Worm (Caenorhabditis elegans) whole organism, young adult: ENCODE data around the gene ttr-44.

Experiments used
- B0019.2 ChIP-seq: fragments of 200-800 bp; sonication (Bioruptor generic); conservative IDR thresholded peaks from 2 replicates; pipeline ENCODE4 v1.3.6; 2022; ENCODE audit warnings: missing genetic modification reagents, missing genetic modification characterization, missing compliant biosample characterization
- B0336.3 ChIP-seq: fragments of 200-800 bp; sonication (Bioruptor generic); IDR thresholded peaks from 2 replicates; pipeline ENCODE4 v1.3.6; 2022; ENCODE audit warnings: missing genetic modification characterization, missing compliant biosample characterization
- C17E4.6 ChIP-seq: fragments of 200-800 bp; sonication (Bioruptor generic); IDR thresholded peaks from 2 replicates; pipeline ENCODE4 v1.3.6; 2022; ENCODE audit warnings: missing genetic modification reagents, missing genetic modification characterization, missing compliant biosample characterization
- D2030.7 ChIP-seq: fragments of 200-800 bp; sonication (Bioruptor generic); IDR thresholded peaks from 2 replicates; pipeline ENCODE4 v1.3.6; 2022; ENCODE audit warnings: missing genetic modification reagents, missing genetic modification characterization, missing compliant biosample characterization
- F10E7.11 ChIP-seq: sonication (generic microtip); optimal IDR thresholded peaks from 2 replicates; lab custom pipeline; 2017; ENCODE audit warnings: mild to moderate bottlenecking, missing genetic modification characterization, moderate library complexity, missing compliant biosample characterization
- F37B4.10 ChIP-seq: fragments of 200-800 bp; sonication (Bioruptor generic); IDR thresholded peaks from 2 replicates; pipeline ENCODE4 v1.3.6; 2022; ENCODE audit warnings: missing genetic modification characterization, missing compliant biosample characterization
- F52B5.7 ChIP-seq: sonication (generic microtip); optimal IDR thresholded peaks from 2 replicates; lab custom pipeline; 2016; ENCODE audit warnings: mild to moderate bottlenecking, missing genetic modification characterization, missing compliant biosample characterization
- F57A8.1 ChIP-seq: fragments of 200-800 bp; sonication (Bioruptor generic); optimal IDR thresholded peaks from 2 replicates; lab custom pipeline; 2018; ENCODE audit warnings: mild to moderate bottlenecking, missing genetic modification characterization, moderate library complexity, missing compliant biosample characterization
- K11D2.4 ChIP-seq: fragments of 200-800 bp; sonication (Bioruptor generic); IDR thresholded peaks from 2 replicates; pipeline ENCODE4 v1.3.6; 2022; ENCODE audit warnings: missing genetic modification reagents, missing genetic modification characterization, missing compliant biosample characterization
- K12H6.12 ChIP-seq: fragments of 200-800 bp; sonication (Bioruptor generic); optimal IDR thresholded peaks from 2 replicates; lab custom pipeline; 2018; ENCODE audit warnings: mild to moderate bottlenecking, missing genetic modification characterization, missing compliant biosample characterization
- Y56A3A.18 ChIP-seq: fragments of 200-800 bp; sonication (Bioruptor generic); IDR thresholded peaks from 2 replicates; pipeline ENCODE4 v1.3.6; 2022; ENCODE audit warnings: missing genetic modification reagents, missing genetic modification characterization, missing compliant biosample characterization
- Y67H2A.10 ChIP-seq: fragments of 200-800 bp; sonication (Bioruptor generic); conservative IDR thresholded peaks from 2 replicates; pipeline ENCODE4 v1.3.6; 2022; ENCODE audit warnings: missing genetic modification reagents, missing genetic modification characterization, missing compliant biosample characterization
- ZK185.1 ChIP-seq: sonication (generic microtip); optimal IDR thresholded peaks from 2 replicates; lab custom pipeline; 2016; ENCODE audit warnings: mild to moderate bottlenecking, missing genetic modification characterization, missing compliant biosample characterization; ENCODE audit not compliant: poor library complexity, severe bottlenecking
- bed-1 ChIP-seq: fragments of 200-800 bp; sonication (Bioruptor generic); IDR thresholded peaks from 2 replicates; pipeline ENCODE4 v1.3.6; 2022; ENCODE audit warnings: missing genetic modification reagents, missing genetic modification characterization, missing compliant biosample characterization
- ccch-3 ChIP-seq: fragments of 200-800 bp; sonication (Bioruptor generic); optimal IDR thresholded peaks from 2 replicates; lab custom pipeline; 2018; ENCODE audit warnings: mild to moderate bottlenecking, missing genetic modification characterization, missing compliant biosample characterization
- cebp-1 ChIP-seq, 2 experiments: fragments of 200-800 bp in 1 of 2; sonication (Bioruptor generic) in 1 of 2; sonication (generic microtip) in 1 of 2; IDR thresholded peaks in 1 of 2; optimal IDR thresholded peaks in 1 of 2; 2 replicates each; pipeline versions ENCODE4 v1.3.6 to Lab custom; 2017 to 2022; ENCODE audit warnings: missing compliant biosample characterization in 2 of 2, missing genetic modification characterization in 2 of 2, mild to moderate bottlenecking in 1 of 2, missing genetic modification reagents in 1 of 2, moderate library complexity in 1 of 2
- ceh-100 ChIP-seq: fragments of 200-800 bp; sonication (Bioruptor generic); IDR thresholded peaks from 2 replicates; pipeline ENCODE4 v1.3.6; 2022; ENCODE audit warnings: missing genetic modification reagents, missing genetic modification characterization, missing compliant biosample characterization
- ceh-27 ChIP-seq: fragments of 200-800 bp; sonication (Bioruptor generic); optimal IDR thresholded peaks from 2 replicates; lab custom pipeline; 2018; ENCODE audit warnings: mild to moderate bottlenecking, missing genetic modification characterization, moderate library complexity, missing compliant biosample characterization
- ceh-58 ChIP-seq: fragments of 200-800 bp; sonication (Bioruptor generic); IDR thresholded peaks from 2 replicates; pipeline ENCODE4 v1.3.6; 2022; ENCODE audit warnings: missing genetic modification characterization, missing compliant biosample characterization
- ceh-79 ChIP-seq: sonication (generic microtip); optimal IDR thresholded peaks from 2 replicates; lab custom pipeline; 2017; ENCODE audit warnings: mild to moderate bottlenecking, missing genetic modification characterization, missing compliant biosample characterization
- die-1 ChIP-seq: sonication (generic microtip); optimal IDR thresholded peaks from 2 replicates; lab custom pipeline; 2016; ENCODE audit warnings: missing genotype, mild to moderate bottlenecking, missing genetic modification characterization, missing compliant biosample characterization
- dox-1 ChIP-seq: fragments of 200-800 bp; sonication (Bioruptor generic); IDR thresholded peaks from 2 replicates; pipeline ENCODE4 v1.3.6; 2022; ENCODE audit warnings: missing genetic modification reagents, missing genetic modification characterization, missing compliant biosample characterization
- dpff-1 ChIP-seq: sonication (generic microtip); optimal IDR thresholded peaks from 2 replicates; lab custom pipeline; 2017; ENCODE audit warnings: mild to moderate bottlenecking, missing genetic modification characterization, missing compliant biosample characterization
- egl-18 ChIP-seq: fragments of 200-800 bp; sonication (Bioruptor generic); IDR thresholded peaks from 2 replicates; pipeline ENCODE4 v1.3.6; 2022; ENCODE audit warnings: missing genetic modification reagents, missing genetic modification characterization, missing compliant biosample characterization
- egl-44 ChIP-seq: fragments of 200-800 bp; sonication (Bioruptor generic); IDR thresholded peaks from 2 replicates; pipeline ENCODE4 v1.3.6; 2022; ENCODE audit warnings: missing genetic modification reagents, missing genetic modification characterization, missing compliant biosample characterization
- ekl-4 ChIP-seq: fragments of 200-800 bp; sonication (Bioruptor generic); IDR thresholded peaks from 2 replicates; pipeline ENCODE4 v1.3.6; 2022; ENCODE audit warnings: missing genetic modification reagents, missing genetic modification characterization, missing compliant biosample characterization
- ets-4 ChIP-seq: fragments of 200-800 bp; sonication (Bioruptor generic); optimal IDR thresholded peaks from 2 replicates; lab custom pipeline; 2018; ENCODE audit warnings: mild to moderate bottlenecking, missing genetic modification characterization, missing compliant biosample characterization
- gei-17 ChIP-seq: fragments of 200-800 bp; sonication (Bioruptor generic); optimal IDR thresholded peaks from 2 replicates; lab custom pipeline; 2018; ENCODE audit warnings: mild to moderate bottlenecking, missing genetic modification characterization, missing compliant biosample characterization
- madf-6 ChIP-seq: fragments of 200-800 bp; sonication (Bioruptor generic); IDR thresholded peaks from 2 replicates; pipeline ENCODE4 v1.3.6; 2022; ENCODE audit warnings: missing genetic modification reagents, missing genetic modification characterization, missing compliant biosample characterization
- nfya-1 ChIP-seq: sonication (generic microtip); optimal IDR thresholded peaks from 2 replicates; lab custom pipeline; 2017; ENCODE audit warnings: antibody characterized with exemption, missing compliant biosample characterization, missing genetic modification characterization, borderline replicate concordance; ENCODE audit not compliant: insufficient read depth
- nhr-179 ChIP-seq: sonication (generic microtip); optimal IDR thresholded peaks from 2 replicates; lab custom pipeline; 2016; ENCODE audit warnings: mild to moderate bottlenecking, missing genetic modification characterization, missing compliant biosample characterization
- nhr-27 ChIP-seq: fragments of 200-800 bp; sonication (Bioruptor generic); optimal IDR thresholded peaks from 2 replicates; lab custom pipeline; 2018; ENCODE audit warnings: mild to moderate bottlenecking, missing genetic modification characterization, moderate library complexity, missing compliant biosample characterization
- nhr-80 ChIP-seq: sonication (generic microtip); optimal IDR thresholded peaks from 2 replicates; lab custom pipeline; 2016; ENCODE audit warnings: missing genetic modification characterization, missing compliant biosample characterization
- pbrm-1 ChIP-seq: fragments of 200-800 bp; sonication (Bioruptor generic); IDR thresholded peaks from 2 replicates; pipeline ENCODE4 v1.3.6; 2022; ENCODE audit warnings: missing genetic modification reagents, missing genetic modification characterization, missing compliant biosample characterization
- pha-4 ChIP-seq: fragments of 150-350 bp; sonication (generic microtip); optimal IDR thresholded peaks from 2 replicates; lab custom pipeline; 2014; ENCODE audit warnings: missing biosample characterization, missing genetic modification reagents, missing genetic modification characterization
- rcor-1 ChIP-seq: fragments of 200-800 bp; sonication (Bioruptor generic); IDR thresholded peaks from 2 replicates; pipeline ENCODE4 v1.3.6; 2022; ENCODE audit warnings: missing genetic modification reagents, missing genetic modification characterization, missing compliant biosample characterization
- rec-8 ChIP-seq, 2 experiments: sonication (generic microtip); optimal IDR thresholded peaks; 2 replicates each; lab custom pipeline; 2016; ENCODE audit warnings: mild to moderate bottlenecking in 2 of 2, missing genetic modification characterization in 2 of 2, missing genetic modification reagents in 2 of 2, missing genotype in 2 of 2, missing biosample characterization in 1 of 2, missing compliant biosample characterization in 1 of 2, moderate library complexity in 1 of 2
- rpc-1 ChIP-seq, 2 experiments: fragments of 150-350 bp in 1 of 2; sonication (generic microtip) in 1 of 2; optimal IDR thresholded peaks; 2 replicates each; lab custom pipeline; 2014 to 2018; ENCODE audit warnings: missing biosample characterization in 1 of 2, missing genetic modification characterization in 1 of 2, missing genetic modification reagents in 1 of 2, missing genotype in 1 of 2
- sdz-38 ChIP-seq: sonication (generic microtip); optimal IDR thresholded peaks from 2 replicates; lab custom pipeline; 2016; ENCODE audit warnings: missing genotype, missing genetic modification characterization, missing compliant biosample characterization
- sea-2 ChIP-seq: fragments of 200-800 bp; sonication (Bioruptor generic); IDR thresholded peaks from 2 replicates; pipeline ENCODE4 v1.3.6; 2022; ENCODE audit warnings: missing genetic modification characterization, missing compliant biosample characterization
- snpc-1.1 ChIP-seq: sonication (generic microtip); optimal IDR thresholded peaks from 2 replicates; lab custom pipeline; 2017; ENCODE audit warnings: missing genetic modification characterization, mild to moderate bottlenecking, missing compliant biosample characterization, antibody characterized with exemption, moderate library complexity, missing genotype, missing genetic modification reagents; ENCODE audit not compliant: insufficient read depth
- tlf-1 ChIP-seq: fragments of 200-800 bp; sonication (Bioruptor generic); optimal IDR thresholded peaks from 2 replicates; lab custom pipeline; 2018; ENCODE audit warnings: mild to moderate bottlenecking, missing genetic modification characterization, missing compliant biosample characterization
- unc-130 ChIP-seq: sonication (generic microtip); optimal IDR thresholded peaks from 2 replicates; lab custom pipeline; 2016; ENCODE audit warnings: missing genetic modification reagents, missing genetic modification characterization, missing compliant biosample characterization
- unc-62 ChIP-seq: fragments of 150-350 bp; optimal IDR thresholded peaks from 2 replicates; lab custom pipeline; 2014; ENCODE audit warnings: missing biosample characterization, missing genetic modification reagents, missing genetic modification characterization
- ztf-22 ChIP-seq: fragments of 200-800 bp; sonication (Bioruptor generic); optimal IDR thresholded peaks from 2 replicates; lab custom pipeline; 2018; ENCODE audit warnings: mild to moderate bottlenecking, missing genetic modification characterization, moderate library complexity, missing compliant biosample characterization
- ztf-26 ChIP-seq: sonication (generic microtip); optimal IDR thresholded peaks from 2 replicates; lab custom pipeline; 2017; ENCODE audit warnings: missing genetic modification characterization, missing compliant biosample characterization

ttr-44 gene

ce11 chrV:13556746-13557145 lies 26.2 kb upstream of the ttr-44 start, which contains the start of gene cav-2 (continued):
- TF ChIP-seq F52B5.7 (tag; lab: Kevin White, UChicago) (no peak), die-1 (tag; lab: Kevin White, UChicago) (no peak), ceh-100 (GFP tag; lab: Robert Waterston, UW) (0 out of 2 replicates have a peak, but pooled peaks have one; percentile 45), dox-1 (GFP tag; lab: Robert Waterston, UW) (peak; percentile 83), F37B4.10 (GFP tag; lab: Robert Waterston, UW) (no peak), dpff-1 (tag; lab: Kevin White, UChicago) (no peak), rpc-1 (optimal IDR thresholded peaks at IDR 0.05; lab: Kevin White, UChicago) (no peak), rpc-1 (tag; optimal IDR thresholded peaks at IDR 0.05; lab: Kevin White, UChicago) (no peak), nfya-1 (tag; lab: Kevin White, UChicago) (no peak), nhr-80 (tag; lab: Kevin White, UChicago) (peak; percentile 95), ceh-79 (tag; lab: Kevin White, UChicago) (no peak), K12H6.12 (tag; lab: Kevin White, UChicago) (peak; percentile 51), tlf-1 (GFP tag; lab: Kevin White, UChicago) (peak; percentile 21), pbrm-1 (GFP tag; lab: Robert Waterston, UW) (0 out of 2 replicates have a peak, but pooled peaks have one; percentile 32), egl-18 (GFP tag; lab: Robert Waterston, UW) (no peak), gei-17 (GFP tag; lab: Kevin White, UChicago) (peak; percentile 9), B0019.2 (no peak), sdz-38 (tag; lab: Kevin White, UChicago) (no peak), C17E4.6 (GFP tag; lab: Robert Waterston, UW) (no peak), Y67H2A.10 (GFP tag; lab: Robert Waterston, UW) (0 out of 2 replicates have a peak, but pooled peaks have one; percentile 52), nhr-27 (tag; lab: Kevin White, UChicago) (peak; percentile 57), bed-1 (GFP tag; lab: Robert Waterston, UW) (no peak), ceh-58 (no peak), ztf-26 (tag; lab: Kevin White, UChicago) (no peak), F57A8.1 (GFP tag; lab: Kevin White, UChicago) (no peak), ekl-4 (GFP tag; lab: Robert Waterston, UW) (0 out of 2 replicates have a peak, but pooled peaks have one; percentile 52), madf-6 (peak; percentile 69), ztf-22 (GFP tag; lab: Kevin White, UChicago) (peak; percentile 49), sea-2 (GFP tag; lab: Robert Waterston, UW) (no peak), unc-62 (GFP tag; lab: Kevin White, UChicago) (no peak), unc-130 (GFP tag; lab: Kevin White, UChicago) (peak; percentile 97), rec-8 (tag; optimal IDR thresholded peaks at IDR 0.05; lab: Kevin White, UChicago) (peak in 1 of 2 experiments; percentile 66), egl-44 (peak; percentile 33; the same call in 1 of the 2 replicates), Y56A3A.18 (no peak), snpc-1.1 (tag; lab: Kevin White, UChicago) (no peak), rcor-1 (GFP tag; lab: Robert Waterston, UW) (peak; percentile 71), pha-4 (tag; lab: Kevin White, UChicago) (no peak), K11D2.4 (GFP tag; lab: Robert Waterston, UW) (no peak), ZK185.1 (tag; lab: Kevin White, UChicago) (peak; percentile 89), ets-4 (peak; percentile 98), B0336.3 (GFP tag; lab: Robert Waterston, UW) (peak; percentile 61; the same call in 1 of the 2 replicates), F10E7.11 (no peak), nhr-179 (no peak), ceh-27 (GFP tag; lab: Kevin White, UChicago) (peak; percentile 92), D2030.7 (peak; percentile 41), cebp-1 (GFP tag; IDR thresholded peaks at IDR 0.05; lab: Robert Waterston, UW) (0 out of 2 replicates have a peak, but pooled peaks have one; percentile 57), cebp-1 (tag; optimal IDR thresholded peaks at IDR 0.05; lab: Kevin White, UChicago) (peak; percentile 66), ccch-3 (GFP tag; lab: Kevin White, UChicago) (no peak)
